Worm (Caenorhabditis elegans) whole organism, L4 larva: ENCODE results near the gene F59B10.2.

Source experiments
- Y105C5A.15 ChIP-seq: fragments of 200-800 bp; sonication (Bioruptor generic); IDR thresholded peaks from 2 replicates; pipeline ENCODE4 v1.3.6; 2022; ENCODE audit warnings: missing genetic modification characterization, missing compliant biosample characterization
- aly-2 ChIP-seq: sonication (generic microtip); optimal IDR thresholded peaks from 2 replicates; lab custom pipeline; 2018; ENCODE audit warnings: missing biosample characterization, missing genetic modification characterization
- ceh-28 ChIP-seq: fragments of 150-350 bp; optimal IDR thresholded peaks from 2 replicates; lab custom pipeline; 2014; ENCODE audit warnings: missing biosample characterization, missing genetic modification reagents, missing genetic modification characterization
- ceh-44 ChIP-seq: fragments of 200-800 bp; sonication (Bioruptor generic); IDR thresholded peaks from 2 replicates; pipeline ENCODE4 v1.3.6; 2022; ENCODE audit warnings: missing genetic modification reagents, missing genetic modification characterization, missing compliant biosample characterization
- ces-1 ChIP-seq: fragments of 150-350 bp; sonication (generic microtip); optimal IDR thresholded peaks from 4 replicates; lab custom pipeline; 2014; ENCODE audit warnings: missing biosample characterization, missing genetic modification reagents, missing genetic modification characterization
- snpc-1.2 ChIP-seq: fragments of 200-800 bp; sonication (Bioruptor generic); IDR thresholded peaks from 2 replicates; pipeline ENCODE4 v1.3.6; 2022; ENCODE audit warnings: missing genetic modification reagents, missing genetic modification characterization, missing compliant biosample characterization

- TF ChIP-seq Y105C5A.15 (GFP tag; lab: Robert Waterston, UW): no peak
- TF ChIP-seq ces-1: no peak
- no peak for TF ChIP-seq ceh-28
- no peak for TF ChIP-seq ceh-44 (GFP tag; lab: Robert Waterston, UW)
- no peak for TF ChIP-seq snpc-1.2
- TF ChIP-seq aly-2 (tag; lab: Kevin White, UChicago): no peak
These were observed 10.2 kb upstream of the F59B10.2 start for ce11 chrII:10519863-10520262.
